Fruit fly (Drosophila melanogaster) whole organism, embryonic: ENCODE data around the gene Tre1.
A peak's percentile ranks its signal among the peaks of the same experiment; 100 is the strongest.

Experiments used
- CG10267 ChIP-seq: fragments of 200-800 bp; sonication (Bioruptor generic); optimal IDR thresholded peaks from 2 replicates; lab custom pipeline; 2018; ENCODE audit warnings: missing biosample characterization, mild to moderate bottlenecking, missing genetic modification characterization, moderate library complexity
- CG11398 ChIP-seq: fragments of 200-800 bp; sonication (Bioruptor generic); optimal IDR thresholded peaks from 2 replicates; lab custom pipeline; 2016; ENCODE audit warnings: missing biosample characterization, missing genetic modification characterization
- CG12769 ChIP-seq: fragments of 200-800 bp; sonication (Bioruptor generic); optimal IDR thresholded peaks from 2 replicates; lab custom pipeline; 2019; ENCODE audit warnings: missing biosample characterization, mild to moderate bottlenecking, missing genetic modification characterization, moderate library complexity
- CG15269 ChIP-seq: fragments of 200-800 bp; sonication (Bioruptor generic); optimal IDR thresholded peaks from 2 replicates; lab custom pipeline; 2018; ENCODE audit warnings: missing biosample characterization, mild to moderate bottlenecking, missing genetic modification characterization, moderate library complexity
- CG1603 ChIP-seq: fragments of 200-800 bp; sonication (Bioruptor generic); optimal IDR thresholded peaks from 2 replicates; lab custom pipeline; 2019; ENCODE audit warnings: missing biosample characterization, mild to moderate bottlenecking, missing genetic modification characterization, moderate library complexity
- CG16813 ChIP-seq: fragments of 200-800 bp; sonication (Bioruptor generic); IDR thresholded peaks from 3 replicates; pipeline ENCODE4 v1.3.6; 2022; ENCODE audit warnings: missing biosample characterization, missing genetic modification characterization; ENCODE audit not compliant: partially characterized antibody
- CG17186 ChIP-seq: fragments of 200-800 bp; sonication (Bioruptor generic); optimal IDR thresholded peaks from 3 replicates; lab custom pipeline; 2017; ENCODE audit warnings: missing biosample characterization, missing genetic modification reagents, missing genetic modification characterization
- CG18619 ChIP-seq: fragments of 200-800 bp; sonication (Bioruptor generic); optimal IDR thresholded peaks from 3 replicates; lab custom pipeline; 2017; ENCODE audit warnings: missing biosample characterization, mild to moderate bottlenecking, missing genetic modification characterization
- CG2116 ChIP-seq: fragments of 200-800 bp; sonication (Bioruptor generic); optimal IDR thresholded peaks from 3 replicates; lab custom pipeline; 2018; ENCODE audit warnings: missing biosample characterization, mild to moderate bottlenecking, missing genetic modification characterization
- CG30020 ChIP-seq: fragments of 200-800 bp; optimal IDR thresholded peaks from 2 replicates; lab custom pipeline; 2019; ENCODE audit warnings: missing biosample characterization, mild to moderate bottlenecking, missing genetic modification characterization, moderate library complexity
- CG31441 ChIP-seq: fragments of 200-800 bp; sonication (Bioruptor generic); IDR thresholded peaks from 2 replicates; pipeline ENCODE4 v1.3.6; 2022; ENCODE audit warnings: missing biosample characterization, missing genetic modification characterization
- CG42726 ChIP-seq: fragments of 200-800 bp; sonication (Bioruptor generic); IDR thresholded peaks from 2 replicates; pipeline ENCODE4 v1.3.6; 2022; ENCODE audit warnings: missing biosample characterization, missing genetic modification characterization; ENCODE audit not compliant: partially characterized antibody
- CG5180 ChIP-seq: fragments of 200-800 bp; sonication (Bioruptor generic); optimal IDR thresholded peaks from 3 replicates; lab custom pipeline; 2017; ENCODE audit warnings: missing biosample characterization, missing genetic modification characterization, mild to moderate bottlenecking, moderate library complexity, missing genetic modification reagents
- CG5245 ChIP-seq: fragments of 200-800 bp; sonication (Bioruptor generic); optimal IDR thresholded peaks from 3 replicates; lab custom pipeline; 2016; ENCODE audit warnings: missing biosample characterization, missing genetic modification characterization
- CG7745 ChIP-seq: fragments of 200-800 bp; sonication (Bioruptor generic); optimal IDR thresholded peaks from 2 replicates; lab custom pipeline; 2018; ENCODE audit warnings: missing biosample characterization, mild to moderate bottlenecking, missing genetic modification characterization, moderate library complexity
- Dbx ChIP-seq: fragments of 200-800 bp; sonication (Bioruptor generic); IDR thresholded peaks from 3 replicates; pipeline ENCODE4 v1.3.6; 2022; ENCODE audit warnings: missing biosample characterization, missing genetic modification characterization
- Dll ChIP-seq: fragments of 200-800 bp; sonication (Bioruptor generic); IDR thresholded peaks from 4 replicates; pipeline ENCODE4 v1.3.6; 2022; ENCODE audit warnings: missing biosample characterization, missing genetic modification characterization; ENCODE audit not compliant: partially characterized antibody
- Dref ChIP-seq: fragments of 200-800 bp; sonication (Bioruptor generic); IDR thresholded peaks from 2 replicates; pipeline ENCODE4 v1.3.6; 2022; ENCODE audit warnings: missing biosample characterization, missing genetic modification characterization
- E2f1 ChIP-seq: fragments of 200-800 bp; sonication (Bioruptor generic); IDR thresholded peaks from 2 replicates; pipeline ENCODE4 v1.3.6; 2022; ENCODE audit warnings: missing biosample characterization, missing genetic modification characterization
- E2f2 ChIP-seq: fragments of 200-800 bp; sonication (Bioruptor generic); IDR thresholded peaks from 2 replicates; pipeline ENCODE4 v1.3.6; 2022; ENCODE audit warnings: missing biosample characterization, missing genetic modification characterization
- Hey ChIP-seq: fragments of 200-800 bp; sonication (Bioruptor generic); optimal IDR thresholded peaks from 3 replicates; lab custom pipeline; 2018; ENCODE audit warnings: missing biosample characterization, mild to moderate bottlenecking, missing genetic modification characterization
- MBD-R2 ChIP-seq: fragments of 200-800 bp; sonication (Bioruptor generic); IDR thresholded peaks from 2 replicates; pipeline ENCODE4 v1.3.6; 2022; ENCODE audit warnings: missing biosample characterization, missing genetic modification characterization
- MESR4 ChIP-seq: fragments of 200-800 bp; sonication (Bioruptor generic); optimal IDR thresholded peaks from 2 replicates; lab custom pipeline; 2018; ENCODE audit warnings: missing biosample characterization, mild to moderate bottlenecking, missing genetic modification characterization, moderate library complexity
- Myb ChIP-seq: fragments of 200-800 bp; sonication (Bioruptor generic); optimal IDR thresholded peaks from 2 replicates; lab custom pipeline; 2016; ENCODE audit warnings: missing biosample characterization, missing genetic modification characterization
- Opbp ChIP-seq: fragments of 200-800 bp; sonication (Bioruptor generic); IDR thresholded peaks from 3 replicates; pipeline ENCODE4 v1.3.6; 2022; ENCODE audit warnings: missing biosample characterization, missing genetic modification characterization; ENCODE audit not compliant: partially characterized antibody
- Taf1 ChIP-seq: fragments of 200-800 bp; sonication (Bioruptor generic); IDR thresholded peaks from 2 replicates; pipeline ENCODE4 v1.3.6; 2022; ENCODE audit warnings: missing biosample characterization, missing genetic modification characterization
- Usf ChIP-seq: fragments of 200-800 bp; sonication (Bioruptor generic); optimal IDR thresholded peaks from 2 replicates; lab custom pipeline; 2017; ENCODE audit warnings: missing genotype, missing biosample characterization, missing genetic modification characterization
- ato ChIP-seq: fragments of 200-800 bp; sonication (Bioruptor generic); IDR thresholded peaks from 2 replicates; pipeline ENCODE4 v1.3.6; 2022; ENCODE audit warnings: missing biosample characterization, missing genetic modification characterization; ENCODE audit not compliant: partially characterized antibody
- bbx ChIP-seq: fragments of 200-800 bp; sonication (Bioruptor generic); IDR thresholded peaks from 2 replicates; pipeline ENCODE4 v1.3.6; 2022; ENCODE audit warnings: missing biosample characterization, missing genetic modification characterization; ENCODE audit not compliant: partially characterized antibody
- chif ChIP-seq, 2 experiments: fragments of 200-800 bp; sonication (Bioruptor generic); optimal IDR thresholded peaks; 3 replicates each; lab custom pipeline; 2016; ENCODE audit warnings: missing biosample characterization in 2 of 2, missing genetic modification characterization in 2 of 2
- crp ChIP-seq, 2 experiments: fragments of 200-800 bp; sonication (Bioruptor generic); optimal IDR thresholded peaks; 2 replicates in 1 of 2; 3 replicates in 1 of 2; lab custom pipeline; 2017; ENCODE audit warnings: missing biosample characterization in 2 of 2, missing genetic modification characterization in 2 of 2, mild to moderate bottlenecking in 1 of 2, moderate library complexity in 1 of 2
- ftz-f1 ChIP-seq: fragments of 200-800 bp; sonication (Bioruptor generic); optimal IDR thresholded peaks from 2 replicates; lab custom pipeline; 2016; ENCODE audit warnings: missing biosample characterization, missing genetic modification characterization
- gce ChIP-seq: fragments of 200-800 bp; sonication (Bioruptor generic); IDR thresholded peaks from 3 replicates; pipeline ENCODE4 v1.3.6; 2022; ENCODE audit warnings: missing biosample characterization, missing genetic modification characterization
- gfzf ChIP-seq: fragments of 200-800 bp; sonication (Bioruptor generic); optimal IDR thresholded peaks from 2 replicates; lab custom pipeline; 2016; ENCODE audit warnings: missing biosample characterization, mild to moderate bottlenecking, missing genetic modification characterization, moderate library complexity
- hbn ChIP-seq: fragments of 200-800 bp; sonication (Bioruptor generic); IDR thresholded peaks from 2 replicates; pipeline ENCODE4 v1.3.6; 2022; ENCODE audit warnings: missing biosample characterization, missing genetic modification characterization; ENCODE audit not compliant: partially characterized antibody
- inv ChIP-seq: fragments of 200-800 bp; sonication (Bioruptor generic); IDR thresholded peaks from 2 replicates; pipeline ENCODE4 v1.3.6; 2022; ENCODE audit warnings: missing biosample characterization, missing genetic modification characterization; ENCODE audit not compliant: partially characterized antibody
- lab ChIP-seq: fragments of 200-800 bp; sonication (Bioruptor generic); optimal IDR thresholded peaks from 3 replicates; lab custom pipeline; 2017; ENCODE audit warnings: missing biosample characterization, missing genetic modification characterization, mild to moderate bottlenecking, moderate library complexity, missing genetic modification reagents
- mld ChIP-seq: fragments of 200-800 bp; sonication (Bioruptor generic); IDR thresholded peaks from 3 replicates; pipeline ENCODE4 v1.3.6; 2022; ENCODE audit warnings: missing biosample characterization, missing genetic modification characterization; ENCODE audit not compliant: partially characterized antibody
- nerfin-2 ChIP-seq: fragments of 200-800 bp; sonication (Bioruptor generic); IDR thresholded peaks from 2 replicates; pipeline ENCODE4 v1.3.6; 2022; ENCODE audit warnings: missing biosample characterization, missing genetic modification characterization; ENCODE audit not compliant: partially characterized antibody
- pzg ChIP-seq: fragments of 200-800 bp; sonication (Bioruptor generic); optimal IDR thresholded peaks from 3 replicates; lab custom pipeline; 2018; ENCODE audit warnings: missing biosample characterization, mild to moderate bottlenecking, missing genetic modification characterization, moderate library complexity
- tgo ChIP-seq: fragments of 200-800 bp; sonication (Bioruptor generic); IDR thresholded peaks from 3 replicates; pipeline ENCODE4 v1.3.6; 2022; ENCODE audit warnings: missing biosample characterization, missing genetic modification characterization
- tna ChIP-seq: fragments of 200-800 bp; sonication (Bioruptor generic); IDR thresholded peaks from 2 replicates; pipeline ENCODE4 v1.3.6; 2022; ENCODE audit warnings: missing biosample characterization, missing genetic modification characterization; ENCODE audit not compliant: partially characterized antibody
- trem ChIP-seq: fragments of 200-800 bp; optimal IDR thresholded peaks from 3 replicates; lab custom pipeline; 2019; ENCODE audit warnings: missing biosample characterization, mild to moderate bottlenecking, missing genetic modification characterization, moderate library complexity
- twi ChIP-seq: fragments of 200-800 bp; optimal IDR thresholded peaks from 2 replicates; lab custom pipeline; 2019; ENCODE audit warnings: missing biosample characterization, mild to moderate bottlenecking, missing genetic modification characterization, moderate library complexity
- unc-4 ChIP-seq: fragments of 200-800 bp; sonication (Bioruptor generic); IDR thresholded peaks from 2 replicates; pipeline ENCODE4 v1.3.6; 2022; ENCODE audit warnings: missing biosample characterization, missing genetic modification characterization; ENCODE audit not compliant: partially characterized antibody
- vnd ChIP-seq: fragments of 200-800 bp; sonication (Bioruptor generic); IDR thresholded peaks from 3 replicates; pipeline ENCODE4 v1.3.6; 2022; ENCODE audit warnings: missing biosample characterization, missing genetic modification characterization; ENCODE audit not compliant: partially characterized antibody
- z ChIP-seq: fragments of 200-800 bp; sonication (Bioruptor generic); IDR thresholded peaks from 3 replicates; pipeline ENCODE4 v1.3.6; 2022; ENCODE audit warnings: missing biosample characterization, missing genetic modification characterization
- zen2 ChIP-seq: fragments of 200-800 bp; sonication (Bioruptor generic); IDR thresholded peaks from 3 replicates; pipeline ENCODE4 v1.3.6; 2022; ENCODE audit warnings: missing biosample characterization, missing genetic modification characterization; ENCODE audit not compliant: partially characterized antibody

Gene Tre1

DNA sequence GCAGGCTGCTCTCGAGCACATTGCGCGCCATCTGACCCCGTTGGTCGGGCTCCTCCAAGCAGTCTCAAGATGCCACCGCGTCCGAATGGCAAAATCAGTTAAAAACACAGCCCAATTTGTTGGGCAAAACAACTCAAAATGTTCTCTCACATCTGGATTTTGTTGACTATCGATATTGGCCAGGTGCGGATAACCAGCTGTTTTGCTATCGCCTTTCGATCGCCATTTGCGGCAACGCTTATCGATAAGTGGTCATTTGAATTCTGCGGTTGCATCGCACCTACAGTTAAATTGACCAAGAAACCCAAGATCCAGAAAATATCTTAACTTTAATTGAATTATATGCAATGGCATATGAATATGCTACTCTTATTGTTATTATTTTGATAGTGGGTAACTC, 15.3 kb upstream of the Tre1 start, which contains the start of gene CG3149 (continued):
- TF ChIP-seq ftz-f1, result no peak
- no peak for TF ChIP-seq Usf (GFP tag; lab: Kevin White, UChicago)
- no peak for TF ChIP-seq Dbx (GFP tag; lab: Robert Waterston, UW)
- TF ChIP-seq vnd (GFP tag; lab: Robert Waterston, UW), result peak; percentile 69
- peak; percentile 62 for TF ChIP-seq MBD-R2 (GFP tag; lab: Robert Waterston, UW)
- no peak for TF ChIP-seq CG11398 (GFP tag; lab: Kevin White, UChicago)
- peak; percentile 68 for TF ChIP-seq CG2116 (GFP tag; lab: Kevin White, UChicago)
- peak; percentile 89 for TF ChIP-seq E2f2 (GFP tag; lab: Robert Waterston, UW)
- TF ChIP-seq CG7745 (tag; lab: Kevin White, UChicago), result no peak
- TF ChIP-seq CG18619, result no peak
- TF ChIP-seq Hey, result no peak
- TF ChIP-seq inv, result peak; percentile 34; the same call in 1 of the 2 replicates
- no peak for TF ChIP-seq tgo (GFP tag; lab: Robert Waterston, UW)
- TF ChIP-seq E2f1 (GFP tag; lab: Robert Waterston, UW), result no peak
- TF ChIP-seq CG10267 (tag; lab: Kevin White, UChicago), result peak; percentile 3
- peak; percentile 72 for TF ChIP-seq ato (GFP tag; lab: Robert Waterston, UW)
- TF ChIP-seq gce (GFP tag; lab: Robert Waterston, UW), result no peak
- TF ChIP-seq Dref (GFP tag; lab: Robert Waterston, UW), result peak; percentile 81
- TF ChIP-seq unc-4 (GFP tag; lab: Robert Waterston, UW), result peak; percentile 71
- peak; percentile 49 for TF ChIP-seq pzg
- TF ChIP-seq chif (GFP tag; optimal IDR thresholded peaks at IDR 0.05; lab: Kevin White, UChicago), result no peak
- peak; percentile 76 for TF ChIP-seq Dll (GFP tag; lab: Robert Waterston, UW)
- peak; percentile 83 for TF ChIP-seq zen2 (GFP tag; lab: Robert Waterston, UW)
- TF ChIP-seq Opbp (GFP tag; lab: Robert Waterston, UW), result peak; percentile 73; the same call in 2 of the 3 replicates
- no peak for TF ChIP-seq lab (GFP tag; lab: Kevin White, UChicago)
- peak; percentile 83 for TF ChIP-seq mld
- peak; percentile 11 for TF ChIP-seq Myb (GFP tag; lab: Kevin White, UChicago)
- TF ChIP-seq CG42726 (GFP tag; lab: Robert Waterston, UW), result peak; percentile 24; the same call in 1 of the 2 replicates
- peak; percentile 74 for TF ChIP-seq bbx
- no peak for TF ChIP-seq CG15269
- no peak for TF ChIP-seq CG30020 (tag; lab: Kevin White, UChicago)
- peak; percentile 30 for TF ChIP-seq CG1603
- peak; percentile 6 for TF ChIP-seq twi (tag; lab: Kevin White, UChicago)
- TF ChIP-seq tna (GFP tag; lab: Robert Waterston, UW), result peak; percentile 89
- no peak for TF ChIP-seq Taf1
- peak; percentile 35 for TF ChIP-seq CG5180
- peak; percentile 27 for TF ChIP-seq MESR4 (GFP tag; lab: Kevin White, UChicago)
- TF ChIP-seq crp (GFP tag; optimal IDR thresholded peaks at IDR 0.05; lab: Kevin White, UChicago), result peak; percentile 5 to 88
- TF ChIP-seq hbn (GFP tag; lab: Robert Waterston, UW), result peak; percentile 45
- peak; percentile 62 for TF ChIP-seq CG16813 (GFP tag; lab: Robert Waterston, UW)
- TF ChIP-seq trem (tag; lab: Kevin White, UChicago), result peak; percentile 26
- TF ChIP-seq CG5245 (GFP tag; lab: Kevin White, UChicago), result no peak
- TF ChIP-seq CG17186 (GFP tag; lab: Kevin White, UChicago), result peak; percentile 8
- TF ChIP-seq CG31441 (GFP tag; lab: Robert Waterston, UW), result no peak
- TF ChIP-seq gfzf (GFP tag; lab: Kevin White, UChicago), result peak; percentile 14
- TF ChIP-seq z (GFP tag; lab: Robert Waterston, UW), result no peak
- peak; percentile 73 for TF ChIP-seq nerfin-2
- TF ChIP-seq CG12769 (tag; lab: Kevin White, UChicago), result no peak
